Worm (Caenorhabditis elegans): ENCODE data around the gene Y75B8A.31.
A peak's percentile ranks its signal among the peaks of the same experiment; 100 is the strongest.

- TF ChIP-seq lin-13 (tag; optimal IDR thresholded peaks at IDR 0.05), result peak; percentile 43
- no peak for TF ChIP-seq elt-3 (tag; optimal IDR thresholded peaks at IDR 0.05)
Measured at ce11 chrIII:12369476-12369875, 18.0 kb downstream of the Y75B8A.31 start.
